Fruit fly (Drosophila melanogaster) whole organism, embryonic: ENCODE measurements around the gene CG12056.
A peak's percentile ranks its signal among the peaks of the same experiment; 100 is the strongest.

Experiments
- Adf1 ChIP-seq: fragments of 200-800 bp; sonication (Bioruptor generic); IDR thresholded peaks from 2 replicates; pipeline ENCODE4 v1.3.6; 2022; ENCODE audit warnings: missing biosample characterization, missing genetic modification characterization
- Atf3 ChIP-seq: fragments of 200-800 bp; sonication (Bioruptor generic); optimal IDR thresholded peaks from 3 replicates; lab custom pipeline; 2016; ENCODE audit warnings: missing biosample characterization, missing genetic modification characterization
- BtbVII ChIP-seq: fragments of 200-800 bp; sonication (Bioruptor generic); optimal IDR thresholded peaks from 3 replicates; lab custom pipeline; 2017; ENCODE audit warnings: missing biosample characterization, mild to moderate bottlenecking, missing genetic modification characterization
- Bteb2 ChIP-seq: fragments of 200-800 bp; sonication (Bioruptor generic); optimal IDR thresholded peaks from 2 replicates; lab custom pipeline; 2016; ENCODE audit warnings: missing biosample characterization, missing genetic modification characterization
- CG11093 ChIP-seq: fragments of 200-800 bp; sonication (Bioruptor generic); IDR thresholded peaks from 3 replicates; pipeline ENCODE4 v1.3.6; 2022; ENCODE audit warnings: missing biosample characterization, missing genetic modification characterization
- CG11695 ChIP-seq: fragments of 200-800 bp; sonication (Bioruptor generic); IDR thresholded peaks from 3 replicates; pipeline ENCODE4 v1.3.6; 2022; ENCODE audit warnings: missing biosample characterization, missing genetic modification characterization
- CG15601 ChIP-seq: fragments of 200-800 bp; sonication (Bioruptor generic); optimal IDR thresholded peaks from 3 replicates; lab custom pipeline; 2019; ENCODE audit warnings: missing biosample characterization, mild to moderate bottlenecking, missing genetic modification characterization, moderate library complexity
- CG1603 ChIP-seq: fragments of 200-800 bp; sonication (Bioruptor generic); optimal IDR thresholded peaks from 2 replicates; lab custom pipeline; 2019; ENCODE audit warnings: missing biosample characterization, mild to moderate bottlenecking, missing genetic modification characterization, moderate library complexity
- CG16813 ChIP-seq: fragments of 200-800 bp; sonication (Bioruptor generic); IDR thresholded peaks from 3 replicates; pipeline ENCODE4 v1.3.6; 2022; ENCODE audit warnings: missing biosample characterization, missing genetic modification characterization; ENCODE audit not compliant: partially characterized antibody
- CG17328 ChIP-seq: fragments of 200-800 bp; sonication (Bioruptor generic); IDR thresholded peaks from 2 replicates; pipeline ENCODE4 v1.3.6; 2022; ENCODE audit warnings: missing biosample characterization, missing genetic modification characterization
- CG2120 ChIP-seq: fragments of 200-800 bp; sonication (Bioruptor generic); optimal IDR thresholded peaks from 3 replicates; lab custom pipeline; 2016; ENCODE audit warnings: missing biosample characterization, missing genetic modification characterization
- CG2875 ChIP-seq: fragments of 200-800 bp; sonication (Bioruptor generic); optimal IDR thresholded peaks from 2 replicates; lab custom pipeline; 2017; ENCODE audit warnings: missing biosample characterization, mild to moderate bottlenecking, missing genetic modification characterization, missing genetic modification reagents
- CG30431 ChIP-seq: fragments of 200-800 bp; sonication (Bioruptor generic); optimal IDR thresholded peaks from 2 replicates; lab custom pipeline; 2017; ENCODE audit warnings: missing biosample characterization, missing genetic modification characterization
- CG32767 ChIP-seq: fragments of 200-800 bp; sonication (Bioruptor generic); IDR thresholded peaks from 2 replicates; pipeline ENCODE4 v1.3.6; 2022; ENCODE audit warnings: missing biosample characterization, missing genetic modification characterization
- CG4404 ChIP-seq: fragments of 200-800 bp; sonication (Bioruptor generic); IDR thresholded peaks from 2 replicates; pipeline ENCODE4 v1.3.6; 2022; ENCODE audit warnings: missing biosample characterization, missing genetic modification characterization
- CG4617 ChIP-seq: fragments of 200-800 bp; sonication (Bioruptor generic); optimal IDR thresholded peaks from 3 replicates; lab custom pipeline; 2016; ENCODE audit warnings: missing biosample characterization, missing genetic modification characterization, borderline replicate concordance
- CG9215 ChIP-seq: fragments of 200-800 bp; sonication (Bioruptor generic); IDR thresholded peaks from 2 replicates; pipeline ENCODE4 v1.3.6; 2022; ENCODE audit warnings: missing biosample characterization, missing genetic modification characterization
- Dek ChIP-seq: fragments of 200-800 bp; sonication (Bioruptor generic); optimal IDR thresholded peaks from 3 replicates; lab custom pipeline; 2019; ENCODE audit warnings: missing biosample characterization, mild to moderate bottlenecking, missing genetic modification characterization, moderate library complexity
- Ets97D ChIP-seq: fragments of 200-800 bp; sonication (Bioruptor generic); optimal IDR thresholded peaks from 3 replicates; lab custom pipeline; 2016; ENCODE audit warnings: missing biosample characterization, missing genetic modification characterization
- HLH54F ChIP-seq: fragments of 200-800 bp; sonication (Bioruptor generic); optimal IDR thresholded peaks from 3 replicates; lab custom pipeline; 2016; ENCODE audit warnings: missing biosample characterization, missing genetic modification characterization
- HmgD ChIP-seq: fragments of 200-800 bp; sonication (Bioruptor generic); optimal IDR thresholded peaks from 3 replicates; lab custom pipeline; 2016; ENCODE audit warnings: missing biosample characterization, missing genetic modification characterization
- Hr3 ChIP-seq: fragments of 200-800 bp; sonication (Bioruptor generic); optimal IDR thresholded peaks from 3 replicates; lab custom pipeline; 2016; ENCODE audit warnings: missing biosample characterization, missing genetic modification characterization
- Lim3 ChIP-seq: fragments of 200-800 bp; sonication (Bioruptor generic); IDR thresholded peaks from 2 replicates; pipeline ENCODE4 v1.3.6; 2022; ENCODE audit warnings: missing biosample characterization, missing genetic modification characterization
- MESR4 ChIP-seq: fragments of 200-800 bp; sonication (Bioruptor generic); optimal IDR thresholded peaks from 2 replicates; lab custom pipeline; 2018; ENCODE audit warnings: missing biosample characterization, mild to moderate bottlenecking, missing genetic modification characterization, moderate library complexity
- Meics ChIP-seq: fragments of 200-800 bp; sonication (Bioruptor generic); optimal IDR thresholded peaks from 2 replicates; lab custom pipeline; 2017; ENCODE audit warnings: missing biosample characterization, mild to moderate bottlenecking, missing genetic modification characterization
- Mes4 ChIP-seq: fragments of 200-800 bp; sonication (Bioruptor generic); optimal IDR thresholded peaks from 2 replicates; lab custom pipeline; 2016; ENCODE audit warnings: missing biosample characterization, missing genetic modification characterization
- Nf-YB ChIP-seq: fragments of 200-800 bp; sonication (Bioruptor generic); optimal IDR thresholded peaks from 3 replicates; lab custom pipeline; 2019; ENCODE audit warnings: missing biosample characterization, mild to moderate bottlenecking, missing genetic modification characterization, moderate library complexity
- Sox100B ChIP-seq: fragments of 200-800 bp; sonication (Bioruptor generic); optimal IDR thresholded peaks from 3 replicates; lab custom pipeline; 2018; ENCODE audit warnings: missing biosample characterization, mild to moderate bottlenecking, missing genetic modification characterization
- Trl ChIP-seq, 3 experiments: fragments of >200 bp in 2 of 3; fragments of 200-800 bp in 1 of 3; sonication (Bioruptor generic) in 1 of 3; optimal IDR thresholded peaks; 2 replicates in 1 of 3; 3 replicates in 2 of 3; lab custom pipeline; 2016 to 2017; ENCODE audit warnings: missing biosample characterization in 1 of 3, missing genetic modification characterization in 1 of 3
- abd-A ChIP-seq: fragments of 200-800 bp; sonication (Bioruptor generic); optimal IDR thresholded peaks from 3 replicates; lab custom pipeline; 2019; ENCODE audit warnings: missing biosample characterization, mild to moderate bottlenecking, missing genetic modification characterization, moderate library complexity
- cg ChIP-seq: fragments of 200-800 bp; sonication (Bioruptor generic); optimal IDR thresholded peaks from 3 replicates; lab custom pipeline; 2019; ENCODE audit warnings: missing biosample characterization, mild to moderate bottlenecking, missing genetic modification characterization, moderate library complexity
- chif ChIP-seq, 2 experiments: fragments of 200-800 bp; sonication (Bioruptor generic); optimal IDR thresholded peaks; 3 replicates each; lab custom pipeline; 2016; ENCODE audit warnings: missing biosample characterization in 2 of 2, missing genetic modification characterization in 2 of 2
- cwo ChIP-seq: fragments of 200-800 bp; sonication (Bioruptor generic); optimal IDR thresholded peaks from 3 replicates; lab custom pipeline; 2017; ENCODE audit warnings: missing biosample characterization, missing genetic modification characterization, mild to moderate bottlenecking, moderate library complexity, missing genetic modification reagents
- danr ChIP-seq: fragments of 200-800 bp; sonication (Bioruptor generic); IDR thresholded peaks from 2 replicates; pipeline ENCODE4 v1.3.6; 2022; ENCODE audit warnings: missing biosample characterization, missing genetic modification characterization
- dimm ChIP-seq: fragments of 200-800 bp; sonication (Bioruptor generic); IDR thresholded peaks from 2 replicates; pipeline ENCODE4 v1.3.6; 2022; ENCODE audit warnings: missing biosample characterization, missing genetic modification characterization
- dpn ChIP-seq, 2 experiments: fragments of 200-800 bp; sonication (Bioruptor generic); optimal IDR thresholded peaks; 3 replicates each; lab custom pipeline; 2016; ENCODE audit warnings: missing biosample characterization in 2 of 2, missing genetic modification characterization in 2 of 2
- dysf ChIP-seq: fragments of 200-800 bp; sonication (Bioruptor generic); IDR thresholded peaks from 3 replicates; pipeline ENCODE4 v1.3.6; 2022; ENCODE audit warnings: missing biosample characterization, missing genetic modification characterization
- gcm2 ChIP-seq: fragments of 200-800 bp; sonication (Bioruptor generic); optimal IDR thresholded peaks from 2 replicates; lab custom pipeline; 2016; ENCODE audit warnings: missing biosample characterization, missing genetic modification characterization
- hbn ChIP-seq: fragments of 200-800 bp; sonication (Bioruptor generic); IDR thresholded peaks from 2 replicates; pipeline ENCODE4 v1.3.6; 2022; ENCODE audit warnings: missing biosample characterization, missing genetic modification characterization; ENCODE audit not compliant: partially characterized antibody
- jumu ChIP-seq: fragments of 200-800 bp; sonication (Bioruptor generic); optimal IDR thresholded peaks from 3 replicates; lab custom pipeline; 2016; ENCODE audit warnings: missing biosample characterization, missing genetic modification characterization
- nerfin-2 ChIP-seq: fragments of 200-800 bp; sonication (Bioruptor generic); IDR thresholded peaks from 2 replicates; pipeline ENCODE4 v1.3.6; 2022; ENCODE audit warnings: missing biosample characterization, missing genetic modification characterization; ENCODE audit not compliant: partially characterized antibody
- nmo ChIP-seq: fragments of 200-800 bp; sonication (Bioruptor generic); optimal IDR thresholded peaks from 2 replicates; lab custom pipeline; 2018; ENCODE audit warnings: missing biosample characterization, mild to moderate bottlenecking, missing genetic modification characterization, moderate library complexity
- peb ChIP-seq: fragments of 200-800 bp; sonication (Bioruptor generic); IDR thresholded peaks from 2 replicates; pipeline ENCODE4 v1.3.6; 2022; ENCODE audit warnings: missing biosample characterization, missing genetic modification characterization
- phol ChIP-seq: fragments of 200-800 bp; sonication (Bioruptor generic); optimal IDR thresholded peaks from 3 replicates; lab custom pipeline; 2018; ENCODE audit warnings: missing biosample characterization, mild to moderate bottlenecking, missing genetic modification characterization, moderate library complexity
- pnt ChIP-seq: fragments of 200-800 bp; sonication (Bioruptor generic); optimal IDR thresholded peaks from 3 replicates; lab custom pipeline; 2016; ENCODE audit warnings: missing biosample characterization, missing genetic modification characterization
- psq ChIP-seq: fragments of 200-800 bp; sonication (Bioruptor generic); optimal IDR thresholded peaks from 2 replicates; lab custom pipeline; 2017; ENCODE audit warnings: missing biosample characterization, missing genetic modification characterization
- sens-2 ChIP-seq: fragments of 200-800 bp; sonication (Bioruptor generic); IDR thresholded peaks from 2 replicates; pipeline ENCODE4 v1.3.6; 2022; ENCODE audit warnings: missing biosample characterization, missing genetic modification characterization
- slp2 ChIP-seq: fragments of 200-800 bp; sonication (Bioruptor generic); optimal IDR thresholded peaks from 2 replicates; lab custom pipeline; 2016; ENCODE audit warnings: missing biosample characterization, missing genetic modification characterization
- tin ChIP-seq: fragments of 200-800 bp; sonication (Bioruptor generic); optimal IDR thresholded peaks from 3 replicates; lab custom pipeline; 2016; ENCODE audit warnings: missing biosample characterization, missing genetic modification characterization
- unc-4 ChIP-seq: fragments of 200-800 bp; sonication (Bioruptor generic); IDR thresholded peaks from 2 replicates; pipeline ENCODE4 v1.3.6; 2022; ENCODE audit warnings: missing biosample characterization, missing genetic modification characterization; ENCODE audit not compliant: partially characterized antibody
- vfl ChIP-seq: fragments of 200-800 bp; sonication (Bioruptor generic); optimal IDR thresholded peaks from 2 replicates; lab custom pipeline; 2016; ENCODE audit warnings: missing biosample characterization, missing genetic modification characterization

The CG12056 gene

dm6 chrX:9220434-9220833 is 28.0 kb downstream of the CG12056 start (continued):
- TF ChIP-seq dysf = peak; percentile 45; the same call in 1 of the 3 replicates
- TF ChIP-seq CG2875 (GFP tag; lab: Kevin White, UChicago) = no peak
- TF ChIP-seq CG16813 (GFP tag; lab: Robert Waterston, UW) = no peak
- TF ChIP-seq BtbVII (GFP tag; lab: Kevin White, UChicago) = no peak
- peak; percentile 64 for TF ChIP-seq CG1603 (tag; lab: Kevin White, UChicago)
- TF ChIP-seq HmgD = no peak
- TF ChIP-seq cg (GFP tag; lab: Kevin White, UChicago) = no peak
- TF ChIP-seq CG32767 = no peak; the same call in 1 of the 2 replicates
- TF ChIP-seq jumu (GFP tag; lab: Kevin White, UChicago) = no peak
- TF ChIP-seq Adf1 (GFP tag; lab: Robert Waterston, UW) = no peak
- TF ChIP-seq Bteb2 (GFP tag; lab: Kevin White, UChicago) = no peak
- no peak for TF ChIP-seq tin (GFP tag; lab: Kevin White, UChicago)
- TF ChIP-seq CG4617 = no peak
- no peak for TF ChIP-seq Mes4 (GFP tag; lab: Kevin White, UChicago)
- no peak for TF ChIP-seq Nf-YB (GFP tag; lab: Kevin White, UChicago)
- TF ChIP-seq chif (GFP tag; optimal IDR thresholded peaks at IDR 0.05; lab: Kevin White, UChicago) = peak in 1 of 2 experiments; percentile 17
- no peak for TF ChIP-seq cwo (GFP tag; lab: Kevin White, UChicago)
- no peak for TF ChIP-seq danr (GFP tag; lab: Robert Waterston, UW)
- TF ChIP-seq gcm2 (GFP tag; lab: Kevin White, UChicago) = no peak
- TF ChIP-seq Hr3 = no peak
- no peak for TF ChIP-seq Sox100B (GFP tag; lab: Kevin White, UChicago)
- no peak for TF ChIP-seq slp2 (GFP tag; lab: Kevin White, UChicago)
- peak; percentile 23 for TF ChIP-seq phol (tag; lab: Kevin White, UChicago)
- no peak for TF ChIP-seq Meics (GFP tag; lab: Kevin White, UChicago)
- TF ChIP-seq dpn (GFP tag; optimal IDR thresholded peaks at IDR 0.05; lab: Kevin White, UChicago) = no peak
- TF ChIP-seq nmo (GFP tag; lab: Kevin White, UChicago) = peak; percentile 20
- no peak for TF ChIP-seq CG11695 (GFP tag; lab: Robert Waterston, UW)
- TF ChIP-seq CG11093 (GFP tag; lab: Robert Waterston, UW) = peak; percentile 41; the same call in 1 of the 3 replicates
- no peak for TF ChIP-seq Atf3 (GFP tag; lab: Kevin White, UChicago)
- TF ChIP-seq CG9215 (GFP tag; lab: Robert Waterston, UW) = no peak
- no peak for TF ChIP-seq CG30431 (GFP tag; lab: Kevin White, UChicago)
- no peak for TF ChIP-seq unc-4 (GFP tag; lab: Robert Waterston, UW)
- peak; percentile 42; the same call in 1 of the 2 replicates for TF ChIP-seq CG4404 (GFP tag; lab: Robert Waterston, UW)
- no peak for TF ChIP-seq abd-A (tag; lab: Kevin White, UChicago)
- no peak for TF ChIP-seq psq (GFP tag; lab: Kevin White, UChicago)
- no peak for TF ChIP-seq CG15601 (tag; lab: Kevin White, UChicago)
- TF ChIP-seq Dek (tag; lab: Kevin White, UChicago) = no peak
- TF ChIP-seq Lim3 (GFP tag; lab: Robert Waterston, UW) = no peak
- no peak for TF ChIP-seq hbn (GFP tag; lab: Robert Waterston, UW)
- no peak for TF ChIP-seq HLH54F (GFP tag; lab: Kevin White, UChicago)
- no peak for TF ChIP-seq Trl (optimal IDR thresholded peaks at IDR 0.05; lab: Kevin White, UChicago)
- no peak for TF ChIP-seq Trl (GFP tag; optimal IDR thresholded peaks at IDR 0.05; lab: Kevin White, UChicago)
- TF ChIP-seq dimm (GFP tag; lab: Robert Waterston, UW) = no peak
- TF ChIP-seq CG17328 (GFP tag; lab: Robert Waterston, UW) = no peak
- TF ChIP-seq peb = 0 out of 2 replicates have a peak, but pooled peaks have one; percentile 16
- TF ChIP-seq sens-2 (GFP tag; lab: Robert Waterston, UW) = no peak
- no peak for TF ChIP-seq nerfin-2 (GFP tag; lab: Robert Waterston, UW)
- no peak for TF ChIP-seq MESR4
- no peak for TF ChIP-seq vfl (GFP tag; lab: Kevin White, UChicago)
- TF ChIP-seq pnt (GFP tag; lab: Kevin White, UChicago) = peak; percentile 15
- TF ChIP-seq CG2120 (GFP tag; lab: Kevin White, UChicago) = no peak
- TF ChIP-seq Ets97D (GFP tag; lab: Kevin White, UChicago) = no peak
